Fruit fly (Drosophila melanogaster): Measurements from ENCODE around the gene CG4887.

The CG4887 gene

dm6 chr2L:1172704-1173107 lies at the start of gene CG4887, which contains the start of gene Charon:
CG4887 (plus strand) TSS chr2L:1173009.
Charon (minus strand) TSS chr2L:1172805.
- TF ChIP-seq CG10348 (GFP tag; IDR thresholded peaks at IDR 0.05) (no peak), EcR (GFP tag; optimal IDR thresholded peaks at IDR 0.05) (peak; percentile 84), gl (tag; optimal IDR thresholded peaks at IDR 0.05) (no peak), CG8159 (tag; optimal IDR thresholded peaks at IDR 0.05) (peak; percentile 73), CG15710 (tag; optimal IDR thresholded peaks at IDR 0.05) (peak; percentile 80), CG4496 (GFP tag; IDR thresholded peaks at IDR 0.05) (peak; percentile 74), CG14655 (GFP tag; optimal IDR thresholded peaks at IDR 0.05) (no peak), Ets98B (GFP tag; IDR thresholded peaks at IDR 0.05) (peak; percentile 55), Pif1A (GFP tag; optimal IDR thresholded peaks at IDR 0.05) (no peak), CG9948 (tag; optimal IDR thresholded peaks at IDR 0.05) (peak; percentile 59), CG32121 (GFP tag; IDR thresholded peaks at IDR 0.05) (0 out of 2 replicates have a peak, but pooled peaks have one; percentile 16), Pif1B (GFP tag; optimal IDR thresholded peaks at IDR 0.05) (no peak), CG17806 (tag; optimal IDR thresholded peaks at IDR 0.05) (peak; percentile 63), fd96Ca (GFP tag; IDR thresholded peaks at IDR 0.05) (peak; percentile 26; the same call in 1 of the 3 replicates), CG34367 (tag; optimal IDR thresholded peaks at IDR 0.05) (no peak), rn (GFP tag; IDR thresholded peaks at IDR 0.05) (peak; percentile 49; the same call in 1 of the 2 replicates), Snoo (tag; optimal IDR thresholded peaks at IDR 0.05) (peak; percentile 70)

DNA sequence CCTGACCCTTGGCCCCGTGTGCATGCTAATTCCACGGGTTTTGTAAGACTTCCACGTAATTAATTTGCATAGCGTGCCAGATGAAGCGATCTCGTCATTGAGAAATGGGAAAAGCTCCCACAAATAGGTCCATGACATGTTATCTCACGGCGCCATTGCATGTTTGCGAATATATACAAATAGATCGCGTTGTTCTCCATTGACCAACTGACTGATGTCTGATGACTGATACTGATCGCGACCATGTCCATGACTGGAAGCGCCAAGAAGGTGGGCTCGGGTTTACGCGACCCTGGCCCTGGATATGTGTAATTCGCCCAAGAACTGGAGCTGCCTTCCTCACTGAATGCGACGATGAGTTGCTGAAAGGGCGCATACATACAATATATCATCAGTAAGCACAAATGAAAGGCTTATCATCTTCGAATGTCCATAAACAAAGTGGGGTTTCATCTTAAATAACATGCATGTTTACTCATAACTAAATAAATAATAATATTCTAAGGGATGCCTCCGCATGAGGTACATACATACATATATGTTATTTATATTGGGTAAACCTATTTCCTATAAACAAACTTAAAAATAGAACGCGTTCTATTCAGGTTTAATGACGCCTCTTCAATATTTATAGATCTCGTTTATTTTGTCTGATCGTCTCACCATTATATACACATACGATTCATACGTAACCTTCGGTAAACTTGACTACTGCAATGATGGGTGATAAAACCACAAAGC lies 49.6 kb upstream of the CG4887 start:
- TF ChIP-seq EcR (GFP tag; optimal IDR thresholded peaks at IDR 0.05) (peak; percentile 70), CG8301 (tag; optimal IDR thresholded peaks at IDR 0.05) (no peak), rn (GFP tag; IDR thresholded peaks at IDR 0.05) (no peak), CG8159 (tag; optimal IDR thresholded peaks at IDR 0.05) (no peak), gl (tag; optimal IDR thresholded peaks at IDR 0.05) (no peak)

- no peak for TF ChIP-seq CG8159 (tag; optimal IDR thresholded peaks at IDR 0.05)
Measured at dm6 chr2L:1124265-1124664, 48.5 kb upstream of the CG4887 start.

DNA sequence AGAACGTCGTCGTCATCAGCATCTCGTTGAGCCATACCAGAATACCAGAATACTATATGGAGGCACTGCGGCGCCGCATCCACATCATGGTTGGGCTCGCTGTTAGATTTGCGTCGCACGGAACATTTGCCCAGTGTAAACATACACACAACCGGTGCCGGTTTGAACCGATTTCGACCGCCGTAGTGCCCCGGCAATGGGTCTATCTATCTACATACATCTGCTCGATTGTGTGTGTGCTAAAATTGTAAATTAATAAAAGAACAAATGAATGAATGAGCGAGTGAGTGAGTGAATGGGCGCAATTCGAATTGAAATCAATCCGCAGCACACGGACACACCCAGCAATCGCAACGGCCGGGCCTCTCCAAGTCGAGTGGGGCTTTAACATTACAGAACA lies 47.4 kb upstream of the CG4887 start:
- TF ChIP-seq CG9948 (tag; optimal IDR thresholded peaks at IDR 0.05) (no peak), CG12605 (GFP tag; IDR thresholded peaks at IDR 0.05) (0 out of 2 replicates have a peak, but pooled peaks have one; percentile 18), Pif1B (GFP tag; optimal IDR thresholded peaks at IDR 0.05) (no peak), CG4496 (GFP tag; IDR thresholded peaks at IDR 0.05) (peak; percentile 25; the same call in 1 of the 3 replicates)

DNA sequence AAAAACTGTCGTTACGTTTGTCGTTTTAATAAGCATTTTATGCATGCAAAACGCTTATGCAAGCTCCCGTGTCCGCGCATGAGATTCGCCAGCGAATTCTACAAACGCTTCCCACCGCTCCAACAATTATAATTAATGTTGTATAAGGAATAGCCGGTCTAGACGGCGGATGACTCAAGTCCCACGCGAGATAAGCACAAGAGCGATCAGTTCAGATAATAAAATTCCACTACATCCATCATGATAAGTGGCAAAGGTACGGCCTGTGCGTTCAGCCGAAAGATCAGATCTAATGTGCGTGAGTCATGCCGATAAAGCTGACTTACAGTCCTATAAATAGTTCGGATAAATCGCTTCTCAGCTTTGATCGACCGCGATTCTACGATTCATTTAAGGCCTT lies 46.3 kb upstream of the CG4887 start:
- no peak for TF ChIP-seq CG17806 (tag; optimal IDR thresholded peaks at IDR 0.05)
- TF ChIP-seq CG15710 (tag; optimal IDR thresholded peaks at IDR 0.05): no peak
- TF ChIP-seq Pif1B (GFP tag; optimal IDR thresholded peaks at IDR 0.05): no peak
- TF ChIP-seq CG34367 (tag; optimal IDR thresholded peaks at IDR 0.05): no peak
- TF ChIP-seq CG8301 (tag; optimal IDR thresholded peaks at IDR 0.05): no peak
- TF ChIP-seq Pif1A (GFP tag; optimal IDR thresholded peaks at IDR 0.05): no peak
- TF ChIP-seq CG9948 (tag; optimal IDR thresholded peaks at IDR 0.05): no peak
- TF ChIP-seq CG13204 (GFP tag; optimal IDR thresholded peaks at IDR 0.05): no peak
- no peak for TF ChIP-seq fd96Ca (GFP tag; IDR thresholded peaks at IDR 0.05)

DNA sequence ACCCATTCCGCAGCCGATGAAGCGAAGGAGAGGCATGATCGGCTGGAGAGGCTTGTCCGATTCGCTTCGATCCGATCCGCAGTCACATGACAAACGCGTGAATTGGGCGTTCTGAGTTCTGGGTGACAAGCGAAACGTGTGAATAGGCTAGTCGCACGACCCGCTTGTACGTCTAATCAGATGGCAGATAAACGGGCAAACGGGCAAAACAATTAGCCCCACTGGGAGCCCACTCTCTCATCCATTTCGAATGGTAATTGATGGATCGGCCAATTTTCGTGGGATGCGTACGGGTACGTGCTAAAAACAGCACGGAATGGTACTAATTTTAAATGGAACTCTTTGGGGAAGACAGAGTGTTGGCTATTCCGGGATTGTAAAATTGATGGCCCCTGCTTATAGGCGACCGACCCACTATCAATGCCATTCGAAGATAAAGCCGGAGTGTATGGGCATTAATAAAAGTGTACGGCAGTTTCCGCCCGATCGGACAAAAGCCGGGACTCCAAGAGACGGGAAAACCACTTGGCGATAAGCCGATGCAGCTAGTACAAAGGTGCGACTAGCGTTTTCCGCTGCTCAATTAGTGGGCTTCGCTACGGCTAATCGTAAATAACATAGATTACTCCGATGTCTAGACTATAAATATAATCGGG lies 45.2 kb upstream of the CG4887 start:
- TF ChIP-seq CG9948 (tag; optimal IDR thresholded peaks at IDR 0.05) (no peak), Pif1B (GFP tag; optimal IDR thresholded peaks at IDR 0.05) (no peak), Snoo (tag; optimal IDR thresholded peaks at IDR 0.05) (no peak)

DNA sequence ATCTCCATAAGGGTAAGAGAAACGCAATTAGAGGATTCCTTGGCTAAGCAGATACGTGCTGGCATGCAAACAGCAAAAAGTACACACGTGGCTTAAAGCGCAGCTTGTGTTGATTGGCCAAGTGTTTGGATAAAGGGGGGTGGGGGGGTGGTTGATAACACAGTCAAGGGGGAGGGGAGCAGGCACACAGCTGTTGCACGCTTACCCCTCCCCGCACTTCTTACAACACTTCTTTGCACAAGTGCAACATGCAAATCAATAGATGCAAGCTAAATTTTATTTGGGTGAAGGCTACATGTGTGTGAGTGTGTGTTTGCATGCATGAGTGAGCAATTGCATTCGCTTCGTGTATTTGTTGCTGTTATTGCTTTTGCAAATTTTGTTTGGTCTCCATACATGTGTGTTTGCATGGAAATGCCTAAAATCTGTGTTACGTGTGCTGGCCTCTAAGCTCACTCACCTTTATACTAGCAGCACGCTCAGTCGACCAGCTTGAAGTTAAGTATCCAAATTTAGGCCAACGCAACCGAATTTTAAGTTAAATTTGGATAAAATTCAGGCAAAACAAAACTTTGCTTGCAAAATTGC lies 44.4 kb upstream of the CG4887 start:
- no peak for TF ChIP-seq Ets98B (GFP tag; IDR thresholded peaks at IDR 0.05)
- TF ChIP-seq CG14655 (GFP tag; optimal IDR thresholded peaks at IDR 0.05): no peak
- no peak for TF ChIP-seq EcR (GFP tag; optimal IDR thresholded peaks at IDR 0.05)
- TF ChIP-seq D1 (tag; optimal IDR thresholded peaks at IDR 0.05): no peak
- no peak for TF ChIP-seq CG34367 (tag; optimal IDR thresholded peaks at IDR 0.05)
- TF ChIP-seq CG10348 (GFP tag; IDR thresholded peaks at IDR 0.05): no peak
- no peak for TF ChIP-seq Snoo (tag; optimal IDR thresholded peaks at IDR 0.05)
- no peak for TF ChIP-seq Pif1B (GFP tag; optimal IDR thresholded peaks at IDR 0.05)
- no peak for TF ChIP-seq CG13204 (GFP tag; optimal IDR thresholded peaks at IDR 0.05)
- no peak for TF ChIP-seq fd96Ca (GFP tag; IDR thresholded peaks at IDR 0.05)
- TF ChIP-seq CG17806 (tag; optimal IDR thresholded peaks at IDR 0.05): no peak
- no peak for TF ChIP-seq CG8159 (tag; optimal IDR thresholded peaks at IDR 0.05)
- TF ChIP-seq CG15710 (tag; optimal IDR thresholded peaks at IDR 0.05): no peak
- TF ChIP-seq CG12605 (GFP tag; IDR thresholded peaks at IDR 0.05): no peak
- TF ChIP-seq gl (tag; optimal IDR thresholded peaks at IDR 0.05): no peak
- TF ChIP-seq rn (GFP tag; IDR thresholded peaks at IDR 0.05): no peak

All from whole organism, pupa.